Fruit fly (Drosophila melanogaster) whole organism, embryonic: ENCODE data around the gene brat.

ENCODE experiments used
- B-H1 ChIP-seq: fragments of 200-800 bp; sonication (Bioruptor generic); IDR thresholded peaks from 3 replicates; pipeline ENCODE4 v1.3.6; 2022; ENCODE audit warnings: missing biosample characterization, missing genetic modification characterization
- Bgb ChIP-seq: fragments of 200-800 bp; sonication (Bioruptor generic); IDR thresholded peaks from 2 replicates; pipeline ENCODE4 v1.3.6; 2022; ENCODE audit warnings: missing biosample characterization, missing genetic modification characterization; ENCODE audit not compliant: partially characterized antibody
- CG10959 ChIP-seq: fragments of 200-800 bp; sonication (Bioruptor generic); IDR thresholded peaks from 2 replicates; pipeline ENCODE4 v1.3.6; 2022; ENCODE audit warnings: missing biosample characterization, missing genetic modification characterization
- CG12155 ChIP-seq: fragments of 200-800 bp; sonication (Bioruptor generic); optimal IDR thresholded peaks from 3 replicates; lab custom pipeline; 2016; ENCODE audit warnings: missing biosample characterization, missing genetic modification characterization
- CG12236 ChIP-seq: fragments of 200-800 bp; sonication (Bioruptor generic); optimal IDR thresholded peaks from 2 replicates; lab custom pipeline; 2016; ENCODE audit warnings: missing biosample characterization, missing genetic modification characterization
- CG13894 ChIP-seq: fragments of 200-800 bp; sonication (Bioruptor generic); optimal IDR thresholded peaks from 3 replicates; lab custom pipeline; 2018; ENCODE audit warnings: missing biosample characterization, mild to moderate bottlenecking, missing genetic modification characterization, moderate library complexity
- CG14050 ChIP-seq: fragments of 200-800 bp; sonication (Bioruptor generic); IDR thresholded peaks from 3 replicates; pipeline ENCODE4 v1.3.6; 2022; ENCODE audit warnings: missing biosample characterization, missing genetic modification characterization
- CG1529 ChIP-seq: fragments of 200-800 bp; sonication (Bioruptor generic); optimal IDR thresholded peaks from 3 replicates; lab custom pipeline; 2018; ENCODE audit warnings: missing biosample characterization, missing genetic modification characterization
- CG15601 ChIP-seq: fragments of 200-800 bp; sonication (Bioruptor generic); optimal IDR thresholded peaks from 3 replicates; lab custom pipeline; 2019; ENCODE audit warnings: missing biosample characterization, mild to moderate bottlenecking, missing genetic modification characterization, moderate library complexity
- CG1602 ChIP-seq: fragments of 200-800 bp; sonication (Bioruptor generic); optimal IDR thresholded peaks from 3 replicates; lab custom pipeline; 2016; ENCODE audit warnings: missing biosample characterization, missing genetic modification characterization
- CG17568 ChIP-seq: fragments of 200-800 bp; sonication (Bioruptor generic); optimal IDR thresholded peaks from 2 replicates; lab custom pipeline; 2018; ENCODE audit warnings: missing biosample characterization, mild to moderate bottlenecking, missing genetic modification characterization, moderate library complexity
- CG18262 ChIP-seq: fragments of 200-800 bp; optimal IDR thresholded peaks from 3 replicates; lab custom pipeline; 2019; ENCODE audit warnings: missing biosample characterization, mild to moderate bottlenecking, missing genetic modification characterization, moderate library complexity
- CG33213 ChIP-seq: fragments of 200-800 bp; sonication (Bioruptor generic); optimal IDR thresholded peaks from 3 replicates; lab custom pipeline; 2016; ENCODE audit warnings: missing biosample characterization, missing genetic modification characterization
- CG34422 ChIP-seq: fragments of 200-800 bp; sonication (Bioruptor generic); IDR thresholded peaks from 3 replicates; pipeline ENCODE4 v1.3.6; 2022; ENCODE audit warnings: missing biosample characterization, missing genetic modification characterization
- CG3995 ChIP-seq: fragments of 200-800 bp; sonication (Bioruptor generic); optimal IDR thresholded peaks from 3 replicates; lab custom pipeline; 2016; ENCODE audit warnings: missing biosample characterization, missing genetic modification characterization
- CG5180 ChIP-seq: fragments of 200-800 bp; sonication (Bioruptor generic); optimal IDR thresholded peaks from 3 replicates; lab custom pipeline; 2017; ENCODE audit warnings: missing biosample characterization, missing genetic modification characterization, mild to moderate bottlenecking, moderate library complexity, missing genetic modification reagents
- CG6175 ChIP-seq: fragments of 200-800 bp; sonication (Bioruptor generic); IDR thresholded peaks from 3 replicates; pipeline ENCODE4 v1.3.6; 2022; ENCODE audit warnings: missing biosample characterization, missing genetic modification characterization
- CG7271 ChIP-seq: fragments of 200-800 bp; sonication (Bioruptor generic); optimal IDR thresholded peaks from 2 replicates; lab custom pipeline; 2018; ENCODE audit warnings: missing biosample characterization, mild to moderate bottlenecking, missing genetic modification characterization, moderate library complexity
- CG7987 ChIP-seq: fragments of 200-800 bp; sonication (Bioruptor generic); optimal IDR thresholded peaks from 2 replicates; lab custom pipeline; 2018; ENCODE audit warnings: missing biosample characterization, mild to moderate bottlenecking, missing genetic modification characterization, moderate library complexity
- Dek ChIP-seq: fragments of 200-800 bp; sonication (Bioruptor generic); optimal IDR thresholded peaks from 3 replicates; lab custom pipeline; 2019; ENCODE audit warnings: missing biosample characterization, mild to moderate bottlenecking, missing genetic modification characterization, moderate library complexity
- Dip2 ChIP-seq: fragments of 200-800 bp; sonication (Bioruptor generic); IDR thresholded peaks from 2 replicates; pipeline ENCODE4 v1.3.6; 2022; ENCODE audit warnings: missing biosample characterization, missing genetic modification characterization
- Eip74EF ChIP-seq, 2 experiments: fragments of 200-800 bp in 1 of 2; fragments of >200 bp in 1 of 2; sonication (Bioruptor generic) in 1 of 2; optimal IDR thresholded peaks; 2 replicates each; lab custom pipeline; 2017 to 2019; ENCODE audit warnings: missing biosample characterization in 2 of 2, missing genetic modification characterization in 2 of 2, mild to moderate bottlenecking in 1 of 2, moderate library complexity in 1 of 2
- Mad ChIP-seq: fragments of 200-800 bp; sonication (Bioruptor generic); optimal IDR thresholded peaks from 2 replicates; lab custom pipeline; 2016; ENCODE audit warnings: missing biosample characterization, missing genetic modification characterization
- Med ChIP-seq: fragments of 200-800 bp; sonication (Bioruptor generic); peaks from one replicate; lab custom pipeline; 2016; ENCODE audit warnings: missing biosample characterization, missing genetic modification characterization, mild to moderate bottlenecking, inconsistent platforms, moderate library complexity
- NC2α ChIP-seq: fragments of 200-800 bp; sonication (Bioruptor generic); optimal IDR thresholded peaks from 2 replicates; lab custom pipeline; 2016; ENCODE audit warnings: missing biosample characterization, missing genetic modification characterization
- NK7.1 ChIP-seq: fragments of 200-800 bp; sonication (Bioruptor generic); optimal IDR thresholded peaks from 3 replicates; lab custom pipeline; 2016; ENCODE audit warnings: missing biosample characterization, missing genetic modification characterization
- Neu2 ChIP-seq: fragments of 200-800 bp; sonication (Bioruptor generic); optimal IDR thresholded peaks from 3 replicates; lab custom pipeline; 2016; ENCODE audit warnings: missing biosample characterization, missing genetic modification characterization, borderline replicate concordance
- Optix ChIP-seq: fragments of 200-800 bp; sonication (Bioruptor generic); IDR thresholded peaks from 3 replicates; pipeline ENCODE4 v1.3.6; 2022; ENCODE audit warnings: missing biosample characterization, missing genetic modification characterization
- Six4 ChIP-seq: fragments of 200-800 bp; sonication (Bioruptor generic); optimal IDR thresholded peaks from 2 replicates; lab custom pipeline; 2016; ENCODE audit warnings: missing biosample characterization, missing genetic modification characterization
- Sry-β ChIP-seq: fragments of 200-800 bp; sonication (Bioruptor generic); optimal IDR thresholded peaks from 2 replicates; lab custom pipeline; 2018; ENCODE audit warnings: missing biosample characterization, mild to moderate bottlenecking, missing genetic modification characterization, moderate library complexity
- TFAM ChIP-seq: fragments of 200-800 bp; sonication (Bioruptor generic); optimal IDR thresholded peaks from 2 replicates; lab custom pipeline; 2017; ENCODE audit warnings: missing biosample characterization, missing genetic modification characterization, inconsistent platforms
- bowl ChIP-seq: fragments of 200-800 bp; sonication (Bioruptor generic); IDR thresholded peaks from 2 replicates; pipeline ENCODE4 v1.3.6; 2022; ENCODE audit warnings: missing biosample characterization, missing genetic modification characterization
- chinmo ChIP-seq: fragments of 200-800 bp; sonication (Bioruptor generic); IDR thresholded peaks from 4 replicates; pipeline ENCODE4 v1.3.6; 2022; ENCODE audit warnings: missing biosample characterization, missing genetic modification characterization; ENCODE audit not compliant: partially characterized antibody
- ci ChIP-seq: fragments of 200-800 bp; sonication (Bioruptor generic); IDR thresholded peaks from 3 replicates; pipeline ENCODE4 v1.3.6; 2022; ENCODE audit warnings: missing biosample characterization, missing genetic modification characterization
- crol ChIP-seq: fragments of 200-800 bp; sonication (Bioruptor generic); IDR thresholded peaks from 2 replicates; pipeline ENCODE4 v1.3.6; 2022; ENCODE audit warnings: missing biosample characterization, missing genetic modification characterization
- gcm ChIP-seq: fragments of 200-800 bp; sonication (Bioruptor generic); optimal IDR thresholded peaks from 2 replicates; lab custom pipeline; 2019; ENCODE audit warnings: missing biosample characterization, mild to moderate bottlenecking, missing genetic modification characterization, moderate library complexity
- grn ChIP-seq: fragments of 200-800 bp; sonication (Bioruptor generic); optimal IDR thresholded peaks from 3 replicates; lab custom pipeline; 2017; ENCODE audit warnings: missing biosample characterization, missing genetic modification characterization
- gsb ChIP-seq: fragments of 200-800 bp; sonication (Bioruptor generic); IDR thresholded peaks from 2 replicates; pipeline ENCODE4 v1.3.6; 2022; ENCODE audit warnings: missing biosample characterization, missing genetic modification characterization
- gt ChIP-seq: fragments of 200-800 bp; sonication (Bioruptor generic); IDR thresholded peaks from 2 replicates; pipeline ENCODE4 v1.3.6; 2022; ENCODE audit warnings: missing biosample characterization, missing genetic modification characterization
- maf-S ChIP-seq: fragments of 200-800 bp; sonication (Bioruptor generic); optimal IDR thresholded peaks from 2 replicates; lab custom pipeline; 2016; ENCODE audit warnings: missing biosample characterization, missing genetic modification characterization
- mam ChIP-seq: fragments of 200-800 bp; sonication (Bioruptor generic); optimal IDR thresholded peaks from 3 replicates; lab custom pipeline; 2016; ENCODE audit warnings: missing biosample characterization, missing genetic modification characterization
- nerfin-2 ChIP-seq: fragments of 200-800 bp; sonication (Bioruptor generic); IDR thresholded peaks from 2 replicates; pipeline ENCODE4 v1.3.6; 2022; ENCODE audit warnings: missing biosample characterization, missing genetic modification characterization; ENCODE audit not compliant: partially characterized antibody
- nmo ChIP-seq: fragments of 200-800 bp; sonication (Bioruptor generic); optimal IDR thresholded peaks from 2 replicates; lab custom pipeline; 2018; ENCODE audit warnings: missing biosample characterization, mild to moderate bottlenecking, missing genetic modification characterization, moderate library complexity
- nom ChIP-seq: fragments of 200-800 bp; sonication (Bioruptor generic); optimal IDR thresholded peaks from 2 replicates; lab custom pipeline; 2017; ENCODE audit warnings: missing biosample characterization, missing genetic modification characterization, mild to moderate bottlenecking, moderate library complexity, missing genetic modification reagents
- peb ChIP-seq: fragments of 200-800 bp; sonication (Bioruptor generic); IDR thresholded peaks from 2 replicates; pipeline ENCODE4 v1.3.6; 2022; ENCODE audit warnings: missing biosample characterization, missing genetic modification characterization
- rib ChIP-seq: fragments of 200-800 bp; sonication (Bioruptor generic); IDR thresholded peaks from 2 replicates; pipeline ENCODE4 v1.3.6; 2022; ENCODE audit warnings: missing biosample characterization, missing genetic modification characterization
- salm ChIP-seq: fragments of 200-800 bp; sonication (Bioruptor generic); optimal IDR thresholded peaks from 2 replicates; lab custom pipeline; 2018; ENCODE audit warnings: missing biosample characterization, mild to moderate bottlenecking, missing genetic modification characterization
- sc ChIP-seq, 3 experiments: fragments of >200 bp in 2 of 3; fragments of 200-800 bp in 1 of 3; sonication (Bioruptor generic) in 1 of 3; optimal IDR thresholded peaks; 2 replicates in 2 of 3; 3 replicates in 1 of 3; lab custom pipeline; 2017; ENCODE audit warnings: mild to moderate bottlenecking in 1 of 3, missing biosample characterization in 1 of 3, missing genetic modification characterization in 1 of 3, missing genetic modification reagents in 1 of 3
- ssp ChIP-seq: fragments of 200-800 bp; sonication (Bioruptor generic); IDR thresholded peaks from 2 replicates; pipeline ENCODE4 v1.3.6; 2022; ENCODE audit warnings: missing biosample characterization, missing genetic modification characterization
- z ChIP-seq: fragments of 200-800 bp; sonication (Bioruptor generic); IDR thresholded peaks from 3 replicates; pipeline ENCODE4 v1.3.6; 2022; ENCODE audit warnings: missing biosample characterization, missing genetic modification characterization

brat gene

dm6 chr2L:19156737-19157287, 23.2 kb downstream of the brat start:
- TF ChIP-seq NK7.1 (GFP tag; lab: Kevin White, UChicago), result no peak
- no peak for TF ChIP-seq CG7987
- no peak for TF ChIP-seq Dip2 (GFP tag; lab: Robert Waterston, UW)
- TF ChIP-seq Six4, result no peak
- TF ChIP-seq nerfin-2 (GFP tag; lab: Robert Waterston, UW), result no peak
- TF ChIP-seq chinmo (GFP tag; lab: Robert Waterston, UW), result peak; percentile 94; the same call in 3 of the 4 replicates
- no peak for TF ChIP-seq CG1602 (GFP tag; lab: Kevin White, UChicago)
- peak; percentile 76 for TF ChIP-seq Med (GFP tag; lab: Kevin White, UChicago)
- TF ChIP-seq CG15601 (tag; lab: Kevin White, UChicago), result no peak
- TF ChIP-seq peb (GFP tag; lab: Robert Waterston, UW), result no peak
- no peak for TF ChIP-seq CG3995 (GFP tag; lab: Kevin White, UChicago)
- no peak for TF ChIP-seq maf-S (GFP tag; lab: Kevin White, UChicago)
- no peak for TF ChIP-seq TFAM (GFP tag; lab: Kevin White, UChicago)
- TF ChIP-seq Dek, result no peak
- no peak for TF ChIP-seq CG33213
- TF ChIP-seq Mad (GFP tag; lab: Kevin White, UChicago), result no peak
- TF ChIP-seq CG18262 (tag; lab: Kevin White, UChicago), result no peak
- TF ChIP-seq CG7271, result no peak
- no peak for TF ChIP-seq B-H1 (GFP tag; lab: Robert Waterston, UW)
- TF ChIP-seq Bgb (GFP tag; lab: Robert Waterston, UW), result no peak
- no peak for TF ChIP-seq gt (GFP tag; lab: Robert Waterston, UW)
- TF ChIP-seq CG14050 (GFP tag; lab: Robert Waterston, UW), result no peak
- peak; percentile 47; the same call in 1 of the 3 replicates for TF ChIP-seq CG6175 (GFP tag; lab: Robert Waterston, UW)
- TF ChIP-seq CG1529 (GFP tag; lab: Kevin White, UChicago), result no peak
- no peak for TF ChIP-seq gsb
- no peak for TF ChIP-seq nmo
- TF ChIP-seq crol (GFP tag; lab: Robert Waterston, UW), result peak; percentile 66
- TF ChIP-seq nom (GFP tag; lab: Kevin White, UChicago), result peak; percentile 41
- TF ChIP-seq salm (tag; lab: Kevin White, UChicago), result no peak
- TF ChIP-seq grn (GFP tag; lab: Kevin White, UChicago), result peak; percentile 13
- no peak for TF ChIP-seq NC2α (GFP tag; lab: Kevin White, UChicago)
- no peak for TF ChIP-seq CG34422
- TF ChIP-seq ssp, result no peak
- TF ChIP-seq CG12236, result no peak
- no peak for TF ChIP-seq gcm (GFP tag; lab: Kevin White, UChicago)
- TF ChIP-seq z (GFP tag; lab: Robert Waterston, UW), result 0 out of 3 replicates have a peak, but pooled peaks have one; percentile 44
- TF ChIP-seq mam (GFP tag; lab: Kevin White, UChicago), result no peak
- no peak for TF ChIP-seq sc (optimal IDR thresholded peaks at IDR 0.05; lab: Kevin White, UChicago)
- no peak for TF ChIP-seq sc (GFP tag; optimal IDR thresholded peaks at IDR 0.05; lab: Kevin White, UChicago)
- TF ChIP-seq rib (GFP tag; lab: Robert Waterston, UW), result peak; percentile 28; the same call in 1 of the 2 replicates
- TF ChIP-seq Eip74EF (GFP tag; optimal IDR thresholded peaks at IDR 0.05; lab: Kevin White, UChicago), result no peak
- TF ChIP-seq Optix (GFP tag; lab: Robert Waterston, UW), result no peak
- no peak for TF ChIP-seq bowl
- TF ChIP-seq ci (GFP tag; lab: Robert Waterston, UW), result 0 out of 3 replicates have a peak, but pooled peaks have one; percentile 9
- TF ChIP-seq CG13894 (tag; lab: Kevin White, UChicago), result peak; percentile 68
- TF ChIP-seq CG12155 (GFP tag; lab: Kevin White, UChicago), result no peak
- TF ChIP-seq CG17568 (GFP tag; lab: Kevin White, UChicago), result no peak
- no peak for TF ChIP-seq CG5180 (GFP tag; lab: Kevin White, UChicago)
- no peak for TF ChIP-seq Sry-β (GFP tag; lab: Kevin White, UChicago)
- TF ChIP-seq CG10959 (GFP tag; lab: Robert Waterston, UW), result no peak
- no peak for TF ChIP-seq Neu2
